Worm (Caenorhabditis elegans) whole organism, young adult: ENCODE measurements around the gene Y39B6A.10.

ENCODE experiments used
- B0019.2 ChIP-seq: fragments of 200-800 bp; sonication (Bioruptor generic); conservative IDR thresholded peaks from 2 replicates; pipeline ENCODE4 v1.3.6; 2022; ENCODE audit warnings: missing genetic modification reagents, missing genetic modification characterization, missing compliant biosample characterization
- B0261.1 ChIP-seq: sonication (generic microtip); optimal IDR thresholded peaks from 2 replicates; lab custom pipeline; 2016; ENCODE audit warnings: mild to moderate bottlenecking, missing genetic modification characterization, moderate library complexity, missing compliant biosample characterization
- C06A6.2 ChIP-seq: fragments of 200-800 bp; sonication (Bioruptor generic); conservative IDR thresholded peaks from 2 replicates; pipeline ENCODE4 v1.3.6; 2022; ENCODE audit warnings: missing genetic modification characterization, missing compliant biosample characterization
- D2030.7 ChIP-seq: fragments of 200-800 bp; sonication (Bioruptor generic); IDR thresholded peaks from 2 replicates; pipeline ENCODE4 v1.3.6; 2022; ENCODE audit warnings: missing genetic modification reagents, missing genetic modification characterization, missing compliant biosample characterization
- F10E7.11 ChIP-seq: sonication (generic microtip); optimal IDR thresholded peaks from 2 replicates; lab custom pipeline; 2017; ENCODE audit warnings: mild to moderate bottlenecking, missing genetic modification characterization, moderate library complexity, missing compliant biosample characterization
- F23B12.7 ChIP-seq: sonication (generic microtip); optimal IDR thresholded peaks from 2 replicates; lab custom pipeline; 2017; ENCODE audit warnings: missing genetic modification characterization, mild to moderate bottlenecking, missing compliant biosample characterization, antibody characterized with exemption, moderate library complexity; ENCODE audit not compliant: insufficient read depth
- K12H6.12 ChIP-seq: fragments of 200-800 bp; sonication (Bioruptor generic); optimal IDR thresholded peaks from 2 replicates; lab custom pipeline; 2018; ENCODE audit warnings: mild to moderate bottlenecking, missing genetic modification characterization, missing compliant biosample characterization
- akir-1 ChIP-seq: fragments of 200-800 bp; sonication (Bioruptor generic); optimal IDR thresholded peaks from 2 replicates; lab custom pipeline; 2018; ENCODE audit warnings: mild to moderate bottlenecking, missing genetic modification characterization, moderate library complexity, missing compliant biosample characterization
- ama-1 ChIP-seq, 3 experiments: fragments of 150-350 bp in 1 of 3; sonication (generic microtip) in 2 of 3; optimal IDR thresholded peaks; 2 replicates each; lab custom pipeline; 2014 to 2018; ENCODE audit warnings: missing biosample characterization in 2 of 3, missing genetic modification characterization in 2 of 3, missing genetic modification reagents in 2 of 3
- attf-3 ChIP-seq: fragments of 200-800 bp; sonication (Bioruptor generic); conservative IDR thresholded peaks from 2 replicates; pipeline ENCODE4 v1.3.6; 2022; ENCODE audit warnings: missing genetic modification reagents, missing genetic modification characterization, missing compliant biosample characterization
- bed-1 ChIP-seq: fragments of 200-800 bp; sonication (Bioruptor generic); IDR thresholded peaks from 2 replicates; pipeline ENCODE4 v1.3.6; 2022; ENCODE audit warnings: missing genetic modification reagents, missing genetic modification characterization, missing compliant biosample characterization
- ceh-79 ChIP-seq: sonication (generic microtip); optimal IDR thresholded peaks from 2 replicates; lab custom pipeline; 2017; ENCODE audit warnings: mild to moderate bottlenecking, missing genetic modification characterization, missing compliant biosample characterization
- chd-7 ChIP-seq: sonication (generic microtip); optimal IDR thresholded peaks from 2 replicates; lab custom pipeline; 2016; ENCODE audit warnings: mild to moderate bottlenecking, missing genetic modification characterization, moderate library complexity, missing compliant biosample characterization
- die-1 ChIP-seq: sonication (generic microtip); optimal IDR thresholded peaks from 2 replicates; lab custom pipeline; 2016; ENCODE audit warnings: missing genotype, mild to moderate bottlenecking, missing genetic modification characterization, missing compliant biosample characterization
- dpff-1 ChIP-seq: sonication (generic microtip); optimal IDR thresholded peaks from 2 replicates; lab custom pipeline; 2017; ENCODE audit warnings: mild to moderate bottlenecking, missing genetic modification characterization, missing compliant biosample characterization
- fkh-3 ChIP-seq: sonication (generic microtip); optimal IDR thresholded peaks from 2 replicates; lab custom pipeline; 2016; ENCODE audit warnings: mild to moderate bottlenecking, missing genetic modification characterization, missing compliant biosample characterization
- him-1 ChIP-seq: sonication (generic microtip); optimal IDR thresholded peaks from 2 replicates; lab custom pipeline; 2016; ENCODE audit warnings: missing genotype, missing genetic modification reagents, missing genetic modification characterization, missing compliant biosample characterization
- hmg-1.2 ChIP-seq: fragments of 200-800 bp; sonication (Bioruptor generic); IDR thresholded peaks from 2 replicates; pipeline ENCODE4 v1.3.6; 2022; ENCODE audit warnings: missing genetic modification reagents, missing genetic modification characterization, missing compliant biosample characterization
- hsf-1 ChIP-seq: fragments of 200-800 bp; sonication (Bioruptor generic); IDR thresholded peaks from 2 replicates; pipeline ENCODE4 v1.3.6; 2022; ENCODE audit warnings: missing genetic modification reagents, missing genetic modification characterization, missing compliant biosample characterization
- lin-40 ChIP-seq: sonication (generic microtip); optimal IDR thresholded peaks from 2 replicates; lab custom pipeline; 2016; ENCODE audit warnings: missing genetic modification characterization, mild to moderate bottlenecking, missing compliant biosample characterization, missing genotype, missing genetic modification reagents
- lsl-1 ChIP-seq: fragments of 200-800 bp; sonication (Bioruptor generic); optimal IDR thresholded peaks from 2 replicates; lab custom pipeline; 2018; ENCODE audit warnings: mild to moderate bottlenecking, missing genetic modification characterization, moderate library complexity, missing compliant biosample characterization
- mel-28 ChIP-seq: sonication (generic microtip); optimal IDR thresholded peaks from 2 replicates; lab custom pipeline; 2016; ENCODE audit warnings: borderline replicate concordance, mild to moderate bottlenecking, missing genetic modification characterization, missing compliant biosample characterization
- mes-4 ChIP-seq: sonication (generic microtip); optimal IDR thresholded peaks from 2 replicates; lab custom pipeline; 2016; ENCODE audit warnings: missing genotype, missing genetic modification characterization, missing compliant biosample characterization
- mxl-1 ChIP-seq: sonication (generic microtip); optimal IDR thresholded peaks from 2 replicates; lab custom pipeline; 2016; ENCODE audit warnings: missing genetic modification characterization, missing compliant biosample characterization
- nfya-2 ChIP-seq: fragments of 200-800 bp; sonication (Bioruptor generic); IDR thresholded peaks from 2 replicates; pipeline ENCODE4 v1.3.6; 2022; ENCODE audit warnings: missing genetic modification reagents, missing genetic modification characterization, missing compliant biosample characterization
- nfyb-1 ChIP-seq: fragments of 200-800 bp; sonication (Bioruptor generic); IDR thresholded peaks from 2 replicates; pipeline ENCODE4 v1.3.6; 2022; ENCODE audit warnings: missing genetic modification reagents, missing genetic modification characterization, missing compliant biosample characterization
- nhr-120 ChIP-seq: fragments of 200-800 bp; sonication (Bioruptor generic); IDR thresholded peaks from 2 replicates; pipeline ENCODE4 v1.3.6; 2022; ENCODE audit warnings: missing genetic modification characterization, missing compliant biosample characterization
- nhr-90 ChIP-seq: sonication (generic microtip); optimal IDR thresholded peaks from 2 replicates; lab custom pipeline; 2016; ENCODE audit warnings: missing genotype, mild to moderate bottlenecking, missing genetic modification characterization, missing compliant biosample characterization
- pbrm-1 ChIP-seq: fragments of 200-800 bp; sonication (Bioruptor generic); IDR thresholded peaks from 2 replicates; pipeline ENCODE4 v1.3.6; 2022; ENCODE audit warnings: missing genetic modification reagents, missing genetic modification characterization, missing compliant biosample characterization
- rec-8 ChIP-seq, 2 experiments: sonication (generic microtip); optimal IDR thresholded peaks; 2 replicates each; lab custom pipeline; 2016; ENCODE audit warnings: mild to moderate bottlenecking in 2 of 2, missing genetic modification characterization in 2 of 2, missing genetic modification reagents in 2 of 2, missing genotype in 2 of 2, missing biosample characterization in 1 of 2, missing compliant biosample characterization in 1 of 2, moderate library complexity in 1 of 2
- snpc-1.3 ChIP-seq: sonication (generic microtip); optimal IDR thresholded peaks from 2 replicates; lab custom pipeline; 2017; ENCODE audit warnings: missing genetic modification characterization, mild to moderate bottlenecking, missing compliant biosample characterization, antibody characterized with exemption, moderate library complexity, missing genotype, missing genetic modification reagents; ENCODE audit not compliant: insufficient read depth
- snpc-3.4 ChIP-seq: sonication (generic microtip); optimal IDR thresholded peaks from 2 replicates; lab custom pipeline; 2017; ENCODE audit warnings: missing genetic modification characterization, mild to moderate bottlenecking, missing compliant biosample characterization, antibody characterized with exemption, moderate library complexity, missing genotype, missing genetic modification reagents
- snpc-4 ChIP-seq, 5 experiments: fragments of 150-350 bp in 1 of 5; sonication (generic microtip) in 4 of 5; optimal IDR thresholded peaks; 2 replicates each; lab custom pipeline; 2014 to 2018; ENCODE audit warnings: missing genetic modification characterization in 5 of 5, missing biosample characterization in 3 of 5, antibody characterized with exemption in 2 of 5, mild to moderate bottlenecking in 2 of 5, missing compliant biosample characterization in 2 of 5, missing genotype in 2 of 5, moderate library complexity in 2 of 5, missing genetic modification reagents in 1 of 5
- somi-1 ChIP-seq: fragments of 200-800 bp; sonication (Bioruptor generic); optimal IDR thresholded peaks from 2 replicates; lab custom pipeline; 2018; ENCODE audit warnings: mild to moderate bottlenecking, missing genetic modification characterization, missing compliant biosample characterization
- tbp1 ChIP-seq: fragments of 200-800 bp; sonication (Bioruptor generic); optimal IDR thresholded peaks from 2 replicates; lab custom pipeline; 2018; ENCODE audit warnings: mild to moderate bottlenecking, missing genetic modification characterization, missing compliant biosample characterization
- unc-130 ChIP-seq: sonication (generic microtip); optimal IDR thresholded peaks from 2 replicates; lab custom pipeline; 2016; ENCODE audit warnings: missing genetic modification reagents, missing genetic modification characterization, missing compliant biosample characterization
- unc-62 ChIP-seq: fragments of 150-350 bp; optimal IDR thresholded peaks from 2 replicates; lab custom pipeline; 2014; ENCODE audit warnings: missing biosample characterization, missing genetic modification reagents, missing genetic modification characterization
- xnd-1 ChIP-seq: sonication (generic microtip); optimal IDR thresholded peaks from 2 replicates; lab custom pipeline; 2016; ENCODE audit warnings: missing genotype, missing genetic modification reagents, missing genetic modification characterization, missing compliant biosample characterization
- zfh-2 ChIP-seq: fragments of 200-800 bp; sonication (Bioruptor generic); conservative IDR thresholded peaks from 2 replicates; pipeline ENCODE4 v1.3.6; 2022; ENCODE audit warnings: missing genetic modification reagents, missing genetic modification characterization, missing compliant biosample characterization
- ztf-18 ChIP-seq: sonication (generic microtip); optimal IDR thresholded peaks from 2 replicates; lab custom pipeline; 2016; ENCODE audit warnings: missing genotype, mild to moderate bottlenecking, missing genetic modification characterization, missing compliant biosample characterization
- ztf-28 ChIP-seq: fragments of 200-800 bp; sonication (Bioruptor generic); IDR thresholded peaks from 2 replicates; pipeline ENCODE4 v1.3.6; 2022; ENCODE audit warnings: missing genetic modification reagents, missing genetic modification characterization, missing compliant biosample characterization

Gene Y39B6A.10

ce11 chrV:19152328-19152727, 18.9 kb upstream of the Y39B6A.10 start, which contains the start of gene Y39B6A.69:
Gene Y39B6A.69, minus strand, starts transcription at chrV:19152428.
- no peak for TF ChIP-seq ztf-28
- TF ChIP-seq dpff-1 (tag; lab: Kevin White, UChicago): no peak
- no peak for TF ChIP-seq C06A6.2 (GFP tag; lab: Robert Waterston, UW)
- no peak for TF ChIP-seq snpc-3.4 (tag; lab: Kevin White, UChicago)
- no peak for TF ChIP-seq nhr-120
- no peak for TF ChIP-seq him-1 (tag; lab: Kevin White, UChicago)
- TF ChIP-seq fkh-3 (tag; lab: Kevin White, UChicago): no peak
- TF ChIP-seq pbrm-1 (GFP tag; lab: Robert Waterston, UW): no peak
- no peak for TF ChIP-seq K12H6.12 (tag; lab: Kevin White, UChicago)
- TF ChIP-seq, all 124 proteins: peak for 0

- TF ChIP-seq mxl-1 (tag; lab: Kevin White, UChicago): no peak
- TF ChIP-seq snpc-1.3 (tag; lab: Kevin White, UChicago): no peak
- TF ChIP-seq mes-4 (tag; lab: Kevin White, UChicago): no peak
- no peak for TF ChIP-seq bed-1 (GFP tag; lab: Robert Waterston, UW)
- TF ChIP-seq snpc-4 (GFP tag; optimal IDR thresholded peaks at IDR 0.05; lab: Kevin White, UChicago): no peak
- TF ChIP-seq snpc-4 (tag; optimal IDR thresholded peaks at IDR 0.05; lab: Kevin White, UChicago): no peak
- TF ChIP-seq ceh-79 (tag; lab: Kevin White, UChicago): no peak
- TF ChIP-seq ztf-28: no peak
- no peak for TF ChIP-seq nfya-2
- TF ChIP-seq, all 124 proteins: peak for 0
Measured at ce11 chrV:19149057-19149456, 15.7 kb upstream of the Y39B6A.10 start, which contains the start of gene Y39B6A.7. Gene Y39B6A.7, minus strand, starts transcription at chrV:19149157.

- TF ChIP-seq zfh-2 (GFP tag; lab: Robert Waterston, UW): peak; percentile 46
- TF ChIP-seq lin-40 (tag; lab: Kevin White, UChicago): no peak
- no peak for TF ChIP-seq ama-1 (optimal IDR thresholded peaks at IDR 0.05; lab: Kevin White, UChicago)
- no peak for TF ChIP-seq ama-1 (GFP tag; optimal IDR thresholded peaks at IDR 0.05; lab: Kevin White, UChicago)
- no peak for TF ChIP-seq attf-3
- TF ChIP-seq mel-28 (tag; lab: Kevin White, UChicago): no peak
- no peak for TF ChIP-seq unc-130 (GFP tag; lab: Kevin White, UChicago)
- TF ChIP-seq chd-7 (tag; lab: Kevin White, UChicago): no peak
- TF ChIP-seq nhr-120: no peak
- TF ChIP-seq tbp1 (GFP tag; lab: Kevin White, UChicago): no peak
- TF ChIP-seq xnd-1 (tag; lab: Kevin White, UChicago): no peak
- peak; percentile 71 for TF ChIP-seq ztf-18 (tag; lab: Kevin White, UChicago)
- no peak for TF ChIP-seq K12H6.12 (tag; lab: Kevin White, UChicago)
- TF ChIP-seq, all 124 proteins: peak for 2
Measured at ce11 chrV:19148350-19148749, 14.9 kb upstream of the Y39B6A.10 start.

DNA sequence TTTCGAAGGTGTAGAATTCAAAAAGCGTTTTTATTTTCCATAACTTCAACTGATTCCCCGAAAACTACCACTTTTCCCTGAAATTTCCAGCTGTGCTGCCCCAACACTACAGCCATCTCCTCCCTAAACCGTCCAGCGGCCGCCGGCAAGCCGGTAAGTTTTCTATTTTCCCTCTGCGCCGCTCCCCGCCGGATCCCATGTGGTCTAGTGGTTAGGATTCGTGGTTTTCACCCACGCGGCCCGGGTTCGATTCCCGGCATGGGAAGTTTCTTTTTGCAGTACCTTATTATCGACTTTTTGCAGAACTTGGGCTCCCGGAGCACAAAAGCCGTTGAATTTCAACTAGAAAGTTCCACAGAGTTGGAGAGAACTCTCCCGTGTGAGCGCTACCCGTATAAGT, 9.2 kb upstream of the Y39B6A.10 start:
- no peak for TF ChIP-seq lsl-1 (GFP tag; lab: Kevin White, UChicago)
- no peak for TF ChIP-seq unc-62
- no peak for TF ChIP-seq K12H6.12 (tag; lab: Kevin White, UChicago)
- no peak for TF ChIP-seq F23B12.7
- TF ChIP-seq akir-1 (GFP tag; lab: Kevin White, UChicago): no peak
- no peak for TF ChIP-seq B0019.2 (GFP tag; lab: Robert Waterston, UW)
- TF ChIP-seq ztf-18 (tag; lab: Kevin White, UChicago): peak; percentile 58
- no peak for TF ChIP-seq nfyb-1 (GFP tag; lab: Robert Waterston, UW)
- TF ChIP-seq F10E7.11 (tag; lab: Kevin White, UChicago): no peak
- no peak for TF ChIP-seq hsf-1 (GFP tag; lab: Robert Waterston, UW)
- TF ChIP-seq tbp1 (GFP tag; lab: Kevin White, UChicago): peak; percentile 87
- no peak for TF ChIP-seq mxl-1 (tag; lab: Kevin White, UChicago)
- TF ChIP-seq ama-1 (optimal IDR thresholded peaks at IDR 0.05; lab: Kevin White, UChicago): no peak
- TF ChIP-seq ama-1 (GFP tag; optimal IDR thresholded peaks at IDR 0.05; lab: Kevin White, UChicago): peak in 1 of 2 experiments; percentile 2
- TF ChIP-seq rec-8 (tag; optimal IDR thresholded peaks at IDR 0.05; lab: Kevin White, UChicago): peak in 1 of 2 experiments; percentile 33
- TF ChIP-seq hmg-1.2 (GFP tag; lab: Robert Waterston, UW): peak; percentile 65
- TF ChIP-seq somi-1: no peak
- 0 out of 2 replicates have a peak, but pooled peaks have one; percentile 28 for TF ChIP-seq D2030.7
- peak; percentile 18 for TF ChIP-seq die-1
- peak; percentile 71 for TF ChIP-seq B0261.1 (tag; lab: Kevin White, UChicago)
- TF ChIP-seq nhr-90 (tag; lab: Kevin White, UChicago): peak; percentile 21
